Worm (Caenorhabditis elegans) whole organism, L2 larva: Measurements from ENCODE around the gene hmg-4.

Source experiments
- C34F6.9 ChIP-seq: fragments of 150-350 bp; optimal IDR thresholded peaks from 2 replicates; lab custom pipeline; 2014; ENCODE audit warnings: missing biosample characterization, missing genetic modification characterization
- F13H6.1 ChIP-seq: sonication (generic microtip); optimal IDR thresholded peaks from 2 replicates; lab custom pipeline; 2016; ENCODE audit warnings: missing genetic modification characterization, missing compliant biosample characterization
- R02D3.7 ChIP-seq: fragments of 150-350 bp; optimal IDR thresholded peaks from 2 replicates; lab custom pipeline; 2014; ENCODE audit warnings: missing biosample characterization, missing genetic modification characterization
- Y55F3AM.14 ChIP-seq: fragments of 200-800 bp; sonication (Bioruptor generic); optimal IDR thresholded peaks from 2 replicates; lab custom pipeline; 2018; ENCODE audit warnings: mild to moderate bottlenecking, missing genetic modification characterization, missing compliant biosample characterization
- ZK546.5 ChIP-seq: sonication (generic microtip); optimal IDR thresholded peaks from 2 replicates; lab custom pipeline; 2017; ENCODE audit warnings: missing biosample characterization, missing genetic modification characterization
- alr-1 ChIP-seq: fragments of 150-350 bp; optimal IDR thresholded peaks from 2 replicates; lab custom pipeline; 2014; ENCODE audit warnings: missing biosample characterization, missing genetic modification characterization
- aly-2 ChIP-seq: fragments of 150-350 bp; optimal IDR thresholded peaks from 2 replicates; lab custom pipeline; 2014; ENCODE audit warnings: missing biosample characterization, missing genetic modification characterization
- ama-1 ChIP-seq: fragments of 150-350 bp; optimal IDR thresholded peaks from 2 replicates; lab custom pipeline; 2018; ENCODE audit warnings: inconsistent platforms
- blmp-1 ChIP-seq: sonication (generic microtip); optimal IDR thresholded peaks from 2 replicates; lab custom pipeline; 2017; ENCODE audit warnings: missing genetic modification characterization, mild to moderate bottlenecking, missing compliant biosample characterization, antibody characterized with exemption, moderate library complexity; ENCODE audit not compliant: insufficient read depth
- ceh-16 ChIP-seq: fragments of 150-350 bp; optimal IDR thresholded peaks from 2 replicates; lab custom pipeline; 2014; ENCODE audit warnings: missing biosample characterization, missing genetic modification characterization
- ceh-82 ChIP-seq: fragments of 150-350 bp; optimal IDR thresholded peaks from 2 replicates; lab custom pipeline; 2014; ENCODE audit warnings: missing biosample characterization, missing genetic modification characterization
- crh-2 ChIP-seq: sonication (generic microtip); optimal IDR thresholded peaks from 2 replicates; lab custom pipeline; 2017; ENCODE audit warnings: missing biosample characterization, missing genetic modification characterization
- dmd-4 ChIP-seq: sonication (generic microtip); optimal IDR thresholded peaks from 2 replicates; lab custom pipeline; 2017; ENCODE audit warnings: missing biosample characterization, missing genetic modification characterization
- egl-27 ChIP-seq: sonication (generic microtip); optimal IDR thresholded peaks from 3 replicates; lab custom pipeline; 2017; ENCODE audit warnings: missing biosample characterization, missing genetic modification reagents, missing genetic modification characterization
- elt-1 ChIP-seq: fragments of 150-350 bp; optimal IDR thresholded peaks from 2 replicates; lab custom pipeline; 2014; ENCODE audit warnings: missing biosample characterization, missing genetic modification characterization
- elt-3 ChIP-seq: sonication (generic microtip); optimal IDR thresholded peaks from 2 replicates; lab custom pipeline; 2017; ENCODE audit warnings: missing biosample characterization, missing genetic modification characterization
- fos-1 ChIP-seq: fragments of 150-350 bp; optimal IDR thresholded peaks from 2 replicates; lab custom pipeline; 2014; ENCODE audit warnings: missing biosample characterization, missing genetic modification characterization
- gmeb-1 ChIP-seq: fragments of 150-350 bp; optimal IDR thresholded peaks from 2 replicates; lab custom pipeline; 2014; ENCODE audit warnings: missing biosample characterization, missing genetic modification characterization
- lin-11 ChIP-seq: fragments of 150-350 bp; sonication (generic microtip); optimal IDR thresholded peaks from 2 replicates; lab custom pipeline; 2014; ENCODE audit warnings: missing biosample characterization, missing genetic modification characterization, inconsistent platforms, mixed read lengths
- lin-13 ChIP-seq: fragments of 150-350 bp; optimal IDR thresholded peaks from 2 replicates; lab custom pipeline; 2014; ENCODE audit warnings: missing biosample characterization, missing genetic modification reagents, missing genetic modification characterization
- lin-39 ChIP-seq: fragments of 150-350 bp; optimal IDR thresholded peaks from 2 replicates; lab custom pipeline; 2014; ENCODE audit warnings: missing biosample characterization, missing genetic modification reagents, missing genetic modification characterization
- lsy-2 ChIP-seq, 2 experiments: fragments of 150-350 bp in 1 of 2; sonication (generic microtip) in 1 of 2; optimal IDR thresholded peaks; 2 replicates each; lab custom pipeline; 2014 to 2017; ENCODE audit warnings: missing biosample characterization in 2 of 2, missing genetic modification characterization in 2 of 2
- mab-5 ChIP-seq: fragments of 150-350 bp; optimal IDR thresholded peaks from 2 replicates; lab custom pipeline; 2014; ENCODE audit warnings: missing biosample characterization, missing genetic modification characterization
- mbf-1 ChIP-seq: sonication (generic microtip); optimal IDR thresholded peaks from 2 replicates; lab custom pipeline; 2017; ENCODE audit warnings: missing biosample characterization, missing genetic modification characterization
- mdl-1 ChIP-seq, 2 experiments: fragments of 150-350 bp in 1 of 2; sonication (generic microtip) in 1 of 2; optimal IDR thresholded peaks; 2 replicates each; lab custom pipeline; 2017; ENCODE audit warnings: missing biosample characterization in 2 of 2, missing genetic modification characterization in 2 of 2
- nhr-10 ChIP-seq: sonication (generic microtip); optimal IDR thresholded peaks from 2 replicates; lab custom pipeline; 2017; ENCODE audit warnings: missing biosample characterization, missing genetic modification characterization
- nhr-11 ChIP-seq: fragments of 150-350 bp; optimal IDR thresholded peaks from 2 replicates; lab custom pipeline; 2014; ENCODE audit warnings: missing biosample characterization, missing genetic modification characterization
- nhr-12 ChIP-seq: fragments of 150-350 bp; optimal IDR thresholded peaks from 2 replicates; lab custom pipeline; 2014; ENCODE audit warnings: missing biosample characterization, missing genetic modification characterization
- nhr-129 ChIP-seq: fragments of 150-350 bp; optimal IDR thresholded peaks from 2 replicates; lab custom pipeline; 2014; ENCODE audit warnings: missing biosample characterization, missing genetic modification characterization
- nhr-21 ChIP-seq: fragments of 150-350 bp; optimal IDR thresholded peaks from 2 replicates; lab custom pipeline; 2014; ENCODE audit warnings: missing biosample characterization, missing genetic modification characterization
- nhr-23 ChIP-seq: fragments of 150-350 bp; optimal IDR thresholded peaks from 2 replicates; lab custom pipeline; 2014; ENCODE audit warnings: missing biosample characterization, missing genetic modification reagents, missing genetic modification characterization
- nhr-237 ChIP-seq: fragments of 150-350 bp; optimal IDR thresholded peaks from 2 replicates; lab custom pipeline; 2014; ENCODE audit warnings: missing biosample characterization, missing genetic modification characterization
- nhr-25 ChIP-seq: fragments of 150-350 bp; sonication (generic microtip); optimal IDR thresholded peaks from 3 replicates; lab custom pipeline; 2014; ENCODE audit warnings: missing biosample characterization, missing genetic modification characterization
- nhr-6 ChIP-seq: fragments of 150-350 bp; optimal IDR thresholded peaks from 2 replicates; lab custom pipeline; 2014; ENCODE audit warnings: missing biosample characterization, missing genetic modification characterization
- nhr-77 ChIP-seq: fragments of 150-350 bp; optimal IDR thresholded peaks from 2 replicates; lab custom pipeline; 2014; ENCODE audit warnings: missing biosample characterization, missing genetic modification characterization
- peb-1 ChIP-seq: fragments of 150-350 bp; optimal IDR thresholded peaks from 2 replicates; lab custom pipeline; 2014; ENCODE audit warnings: missing biosample characterization, missing genetic modification characterization
- sem-4 ChIP-seq: fragments of 150-350 bp; optimal IDR thresholded peaks from 2 replicates; lab custom pipeline; 2014; ENCODE audit warnings: missing biosample characterization, missing genetic modification reagents, missing genetic modification characterization
- skn-1 ChIP-seq: sonication (generic microtip); optimal IDR thresholded peaks from 2 replicates; lab custom pipeline; 2017; ENCODE audit warnings: missing biosample characterization, missing genetic modification characterization
- sma-3 ChIP-seq: sonication (generic microtip); optimal IDR thresholded peaks from 2 replicates; lab custom pipeline; 2016; ENCODE audit warnings: missing genetic modification reagents, missing genetic modification characterization, missing compliant biosample characterization
- sma-9 ChIP-seq, 2 experiments: fragments of 150-350 bp in 1 of 2; sonication (generic microtip) in 1 of 2; optimal IDR thresholded peaks; 2 replicates each; lab custom pipeline; 2014 to 2016; ENCODE audit warnings: missing genetic modification characterization in 2 of 2, mild to moderate bottlenecking in 1 of 2, missing biosample characterization in 1 of 2, missing compliant biosample characterization in 1 of 2, missing genetic modification reagents in 1 of 2, moderate library complexity in 1 of 2
- snpc-4 ChIP-seq: fragments of 150-350 bp; optimal IDR thresholded peaks from 2 replicates; lab custom pipeline; 2014; ENCODE audit warnings: missing biosample characterization, missing genetic modification characterization
- unc-39 ChIP-seq: fragments of 150-350 bp; optimal IDR thresholded peaks from 2 replicates; lab custom pipeline; 2014; ENCODE audit warnings: missing biosample characterization, missing genetic modification characterization
- unc-55 ChIP-seq: fragments of 150-350 bp; sonication (generic microtip); optimal IDR thresholded peaks from 3 replicates; lab custom pipeline; 2014; ENCODE audit warnings: missing biosample characterization, missing genetic modification reagents, missing genetic modification characterization
- unc-62 ChIP-seq: fragments of 150-350 bp; optimal IDR thresholded peaks from 2 replicates; lab custom pipeline; 2014; ENCODE audit warnings: missing biosample characterization, missing genetic modification reagents, missing genetic modification characterization
- zag-1 ChIP-seq: fragments of 150-350 bp; optimal IDR thresholded peaks from 2 replicates; lab custom pipeline; 2014; ENCODE audit warnings: missing biosample characterization, missing genetic modification characterization
- ztf-1 ChIP-seq: fragments of 200-800 bp; sonication (Bioruptor generic); conservative IDR thresholded peaks from 2 replicates; pipeline ENCODE4 v1.3.6; 2022; ENCODE audit warnings: missing genetic modification characterization, missing compliant biosample characterization
- ztf-11 ChIP-seq: sonication (generic microtip); optimal IDR thresholded peaks from 2 replicates; lab custom pipeline; 2017; ENCODE audit warnings: missing biosample characterization, missing genetic modification characterization
- ztf-4 ChIP-seq: fragments of 150-350 bp; optimal IDR thresholded peaks from 2 replicates; lab custom pipeline; 2014; ENCODE audit warnings: missing biosample characterization, missing genetic modification characterization

The hmg-4 gene

DNA sequence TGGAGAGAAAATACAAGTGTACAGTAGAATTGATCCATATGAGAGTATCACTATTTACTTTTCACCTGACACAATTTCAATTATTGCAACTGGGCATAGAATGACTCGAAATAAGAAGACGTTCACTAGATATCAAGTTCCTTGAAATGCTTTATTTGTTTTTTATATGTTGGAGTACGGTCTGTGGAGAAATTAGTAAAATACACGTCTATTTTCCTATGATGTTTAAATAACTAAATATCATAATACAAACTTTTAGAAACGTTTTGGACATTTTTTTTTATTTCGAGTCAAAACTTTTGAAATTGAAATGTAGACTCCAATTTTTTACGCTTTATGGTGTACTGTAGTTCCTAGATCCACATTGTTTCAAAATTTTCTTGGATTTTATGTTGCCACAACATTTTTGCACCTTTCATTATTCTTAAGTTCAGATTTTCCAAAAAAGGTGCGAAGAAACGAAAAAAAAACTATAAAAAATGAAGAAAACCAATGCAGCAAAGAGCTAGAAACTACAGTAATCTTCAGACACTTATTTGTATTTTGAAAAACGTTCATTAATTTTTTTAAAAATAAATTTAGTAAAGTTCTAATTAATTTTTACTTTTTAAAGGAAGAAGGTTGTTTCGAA lies 11.9 kb downstream of the hmg-4 start:
- TF ChIP-seq nhr-11 (tag; lab: Kevin White, UChicago) (no peak), ama-1 (lab: Kevin White, UChicago) (peak; percentile 14), sma-3 (GFP tag; lab: Kevin White, UChicago) (peak; percentile 43), peb-1 (no peak), ztf-11 (no peak), nhr-6 (tag; lab: Kevin White, UChicago) (no peak), snpc-4 (tag; lab: Kevin White, UChicago) (no peak), unc-39 (no peak), zag-1 (tag; lab: Kevin White, UChicago) (no peak), mbf-1 (no peak), alr-1 (tag; lab: Kevin White, UChicago) (no peak), ztf-1 (no peak), lsy-2 (tag; optimal IDR thresholded peaks at IDR 0.05; lab: Kevin White, UChicago) (peak in 1 of 2 experiments; percentile 53), sem-4 (tag; lab: Kevin White, UChicago) (no peak), gmeb-1 (tag; lab: Kevin White, UChicago) (no peak), unc-62 (GFP tag; lab: Kevin White, UChicago) (no peak), elt-3 (no peak), lin-13 (GFP tag; lab: Kevin White, UChicago) (peak; percentile 2), nhr-129 (tag; lab: Kevin White, UChicago) (no peak), C34F6.9 (tag; lab: Kevin White, UChicago) (no peak), mab-5 (no peak), ztf-4 (tag; lab: Kevin White, UChicago) (peak; percentile 42), ZK546.5 (tag; lab: Kevin White, UChicago) (no peak), mdl-1 (tag; optimal IDR thresholded peaks at IDR 0.05; lab: Kevin White, UChicago) (no peak), lin-39 (tag; lab: Kevin White, UChicago) (no peak), elt-1 (tag; lab: Kevin White, UChicago) (no peak), egl-27 (no peak), fos-1 (tag; lab: Kevin White, UChicago) (no peak), nhr-12 (no peak), unc-55 (GFP tag; lab: Kevin White, UChicago) (no peak), blmp-1 (tag; lab: Kevin White, UChicago) (peak; percentile 35), ceh-82 (tag; lab: Kevin White, UChicago) (no peak), nhr-23 (no peak), ceh-16 (tag; lab: Kevin White, UChicago) (no peak), nhr-25 (tag; lab: Kevin White, UChicago) (peak; percentile 71), nhr-21 (tag; lab: Kevin White, UChicago) (peak; percentile 10), lin-11 (tag; lab: Kevin White, UChicago) (no peak), nhr-237 (no peak), dmd-4 (tag; lab: Kevin White, UChicago) (no peak), Y55F3AM.14 (GFP tag; lab: Kevin White, UChicago) (peak; percentile 15), nhr-77 (tag; lab: Kevin White, UChicago) (no peak), nhr-10 (no peak), R02D3.7 (no peak), aly-2 (tag; lab: Kevin White, UChicago) (no peak), sma-9 (GFP tag; optimal IDR thresholded peaks at IDR 0.05; lab: Kevin White, UChicago) (no peak), sma-9 (tag; optimal IDR thresholded peaks at IDR 0.05; lab: Kevin White, UChicago) (no peak), crh-2 (no peak), skn-1 (tag; lab: Kevin White, UChicago) (no peak), F13H6.1 (no peak)
